Fruit fly (Drosophila melanogaster): ENCODE results near the gene Sh3beta.
A peak's percentile ranks its signal among the peaks of the same experiment; 100 is the strongest.

The Sh3beta gene

dm6 chr3L:7369543-7369942 is 483 bp upstream of the Sh3beta start, which contains the start of gene akirin:
Gene akirin, plus strand, starts transcription at chr3L:7369843.
- TF ChIP-seq Ets21C (GFP tag; optimal IDR thresholded peaks at IDR 0.05), result no peak
- 0 out of 3 replicates have a peak, but pooled peaks have one; percentile 39 for TF ChIP-seq CG6163 (GFP tag; IDR thresholded peaks at IDR 0.05)

- no peak for TF ChIP-seq Smox (GFP tag; optimal IDR thresholded peaks at IDR 0.05)
- TF ChIP-seq salr (GFP tag; optimal IDR thresholded peaks at IDR 0.05), result no peak
- TF ChIP-seq Blimp-1 (GFP tag; optimal IDR thresholded peaks at IDR 0.05), result peak; percentile 5
- TF ChIP-seq CG11762 (GFP tag; optimal IDR thresholded peaks at IDR 0.05; ENCODE audit: insufficient read depth), result no peak
- peak; percentile 28; the same call in 1 of the 3 replicates for TF ChIP-seq CG8119 (GFP tag; IDR thresholded peaks at IDR 0.05)
- peak; percentile 15 for TF ChIP-seq topi (GFP tag; optimal IDR thresholded peaks at IDR 0.05)
- TF ChIP-seq CG31627 (GFP tag; optimal IDR thresholded peaks at IDR 0.05), result peak; percentile 10
- peak; percentile 41 for TF ChIP-seq CG15336 (GFP tag; IDR thresholded peaks at IDR 0.05)
- TF ChIP-seq CG6163 (GFP tag; IDR thresholded peaks at IDR 0.05), result peak; percentile 42; the same call in 1 of the 3 replicates
- TF ChIP-seq Lpt (GFP tag; optimal IDR thresholded peaks at IDR 0.05), result no peak
- peak; percentile 34 for TF ChIP-seq esn (GFP tag; optimal IDR thresholded peaks at IDR 0.05)
- peak; percentile 44 to 45 for TF ChIP-seq ss (GFP tag; optimal IDR thresholded peaks at IDR 0.05)
- TF ChIP-seq fd85E (GFP tag; optimal IDR thresholded peaks at IDR 0.05), result no peak
- TF ChIP-seq Ets21C (GFP tag; optimal IDR thresholded peaks at IDR 0.05), result no peak
- TF ChIP-seq vri (GFP tag; optimal IDR thresholded peaks at IDR 0.05), result peak; percentile 2
- TF ChIP-seq achi (GFP tag; optimal IDR thresholded peaks at IDR 0.05), result peak; percentile 8
- peak; percentile 8 for TF ChIP-seq CG10669 (GFP tag; optimal IDR thresholded peaks at IDR 0.05)
- TF ChIP-seq Eip78C (GFP tag), result peak; percentile 82
- no peak for TF ChIP-seq Eip75B (GFP tag; optimal IDR thresholded peaks at IDR 0.05)
- peak; percentile 17 for TF ChIP-seq Hr39 (GFP tag; optimal IDR thresholded peaks at IDR 0.05)
- no peak for TF ChIP-seq pdm3 (GFP tag; optimal IDR thresholded peaks at IDR 0.05)
- peak; percentile 17 for TF ChIP-seq Hr4 (GFP tag; optimal IDR thresholded peaks at IDR 0.05)
- TF ChIP-seq eg (GFP tag; IDR thresholded peaks at IDR 0.05), result no peak
- TF ChIP-seq fkh (GFP tag; optimal IDR thresholded peaks at IDR 0.05), result peak; percentile 77
- TF ChIP-seq CG32006 (GFP tag; optimal IDR thresholded peaks at IDR 0.05), result peak; percentile 21
- TF ChIP-seq acj6 (GFP tag; optimal IDR thresholded peaks at IDR 0.05), result peak; percentile 10
- peak; percentile 73 for TF ChIP-seq Eip93F (GFP tag; optimal IDR thresholded peaks at IDR 0.05)
- no peak for TF ChIP-seq CG6808 (GFP tag; optimal IDR thresholded peaks at IDR 0.05)
- TF ChIP-seq CG3919 (GFP tag; optimal IDR thresholded peaks at IDR 0.05), result peak; percentile 8
- TF ChIP-seq Sox102F (GFP tag; optimal IDR thresholded peaks at IDR 0.05), result peak; percentile 46
- TF ChIP-seq CG8319 (GFP tag; optimal IDR thresholded peaks at IDR 0.05), result no peak
- TF ChIP-seq Met (GFP tag; optimal IDR thresholded peaks at IDR 0.05), result peak; percentile 20
- peak; percentile 25 for TF ChIP-seq lz (GFP tag; optimal IDR thresholded peaks at IDR 0.05)
- peak; percentile 10 for TF ChIP-seq CG8632 (GFP tag; optimal IDR thresholded peaks at IDR 0.05)
- TF ChIP-seq Sox14 (GFP tag; optimal IDR thresholded peaks at IDR 0.05), result peak; percentile 94
- TF ChIP-seq CG6792 (GFP tag; optimal IDR thresholded peaks at IDR 0.05), result no peak
- no peak for TF ChIP-seq CG11294 (GFP tag; IDR thresholded peaks at IDR 0.05)
- peak; percentile 48 for TF ChIP-seq svp (GFP tag)
- no peak for TF ChIP-seq CG16779 (tag; optimal IDR thresholded peaks at IDR 0.05)
Measured at dm6 chr3L:7367798-7368678, 1.0 kb downstream of the Sh3beta start.

All from whole organism, prepupa.